Worm (Caenorhabditis elegans) whole organism, mixed stage, embryonic: ENCODE data around the gene sqv-8.

Source experiments
- bed-3 ChIP-seq: fragments of 200-800 bp; sonication (Bioruptor generic); optimal IDR thresholded peaks from 3 replicates; lab custom pipeline; 2018; ENCODE audit warnings: mild to moderate bottlenecking, missing genetic modification characterization, moderate library complexity, missing compliant biosample characterization
- blmp-1 ChIP-seq: fragments of 150-350 bp; optimal IDR thresholded peaks from 2 replicates; lab custom pipeline; 2014; ENCODE audit warnings: missing biosample characterization, missing genetic modification characterization
- ceh-83 ChIP-seq: fragments of 200-800 bp; sonication (Bioruptor generic); optimal IDR thresholded peaks from 2 replicates; lab custom pipeline; 2018; ENCODE audit warnings: mild to moderate bottlenecking, missing genetic modification characterization, missing compliant biosample characterization
- ces-1 ChIP-seq: fragments of 150-350 bp; optimal IDR thresholded peaks from 2 replicates; lab custom pipeline; 2014; ENCODE audit warnings: missing biosample characterization, missing genetic modification reagents, missing genetic modification characterization
- cnd-1 ChIP-seq: fragments of 200-800 bp; sonication (Bioruptor generic); optimal IDR thresholded peaks from 2 replicates; lab custom pipeline; 2018; ENCODE audit warnings: mild to moderate bottlenecking, missing genetic modification characterization, missing compliant biosample characterization
- drap-1 ChIP-seq: fragments of 200-800 bp; sonication (Bioruptor generic); optimal IDR thresholded peaks from 3 replicates; lab custom pipeline; 2018; ENCODE audit warnings: mild to moderate bottlenecking, missing genetic modification characterization, missing compliant biosample characterization
- elt-1 ChIP-seq: sonication (generic microtip); optimal IDR thresholded peaks from 2 replicates; lab custom pipeline; 2017; ENCODE audit warnings: missing genetic modification characterization, mild to moderate bottlenecking, missing compliant biosample characterization, antibody characterized with exemption, moderate library complexity, borderline replicate concordance; ENCODE audit not compliant: insufficient read depth
- elt-3 ChIP-seq: fragments of 150-350 bp; optimal IDR thresholded peaks from 2 replicates; lab custom pipeline; 2014; ENCODE audit warnings: missing biosample characterization, missing genetic modification characterization
- ham-2 ChIP-seq: fragments of 200-800 bp; sonication (Bioruptor generic); optimal IDR thresholded peaks from 2 replicates; lab custom pipeline; 2018; ENCODE audit warnings: mild to moderate bottlenecking, missing genetic modification characterization, missing compliant biosample characterization
- hlh-1 ChIP-seq: fragments of 150-350 bp; optimal IDR thresholded peaks from 2 replicates; lab custom pipeline; 2014; ENCODE audit warnings: missing biosample characterization, missing genetic modification reagents, missing genetic modification characterization
- lin-13 ChIP-seq: fragments of 150-350 bp; optimal IDR thresholded peaks from 2 replicates; lab custom pipeline; 2014; ENCODE audit warnings: missing biosample characterization, missing genetic modification characterization
- lin-32 ChIP-seq: fragments of 200-800 bp; sonication (Bioruptor generic); optimal IDR thresholded peaks from 2 replicates; lab custom pipeline; 2018; ENCODE audit warnings: mild to moderate bottlenecking, missing genetic modification characterization, missing compliant biosample characterization
- lsy-2 ChIP-seq: fragments of 150-350 bp; optimal IDR thresholded peaks from 2 replicates; lab custom pipeline; 2014; ENCODE audit warnings: missing biosample characterization, missing genetic modification characterization
- mab-5 ChIP-seq: fragments of 150-350 bp; optimal IDR thresholded peaks from 2 replicates; lab custom pipeline; 2014; ENCODE audit warnings: missing biosample characterization, missing genetic modification characterization
- mep-1 ChIP-seq: fragments of 150-350 bp; optimal IDR thresholded peaks from 2 replicates; lab custom pipeline; 2017; ENCODE audit warnings: missing biosample characterization, missing genetic modification reagents, missing genetic modification characterization, inconsistent platforms
- nhr-237 ChIP-seq: fragments of 150-350 bp; optimal IDR thresholded peaks from 2 replicates; lab custom pipeline; 2014; ENCODE audit warnings: missing biosample characterization, missing genetic modification characterization
- nhr-28 ChIP-seq: fragments of 150-350 bp; optimal IDR thresholded peaks from 2 replicates; lab custom pipeline; 2014; ENCODE audit warnings: missing biosample characterization, missing genetic modification characterization
- nhr-76 ChIP-seq: sonication (generic microtip); optimal IDR thresholded peaks from 2 replicates; lab custom pipeline; 2017; ENCODE audit warnings: missing biosample characterization, missing genetic modification characterization
- pha-4 ChIP-seq: fragments of 150-350 bp; optimal IDR thresholded peaks from 2 replicates; lab custom pipeline; 2018; ENCODE audit warnings: missing biosample characterization, missing genetic modification reagents, missing genetic modification characterization
- sem-2 ChIP-seq: fragments of 200-800 bp; sonication (Bioruptor generic); optimal IDR thresholded peaks from 2 replicates; lab custom pipeline; 2018; ENCODE audit warnings: mild to moderate bottlenecking, missing genetic modification characterization, missing compliant biosample characterization
- snpc-4 ChIP-seq: fragments of 150-350 bp; optimal IDR thresholded peaks from 2 replicates; lab custom pipeline; 2014; ENCODE audit warnings: missing biosample characterization, missing genetic modification characterization
- tbx-8 ChIP-seq: fragments of 200-800 bp; sonication (Bioruptor generic); optimal IDR thresholded peaks from 2 replicates; lab custom pipeline; 2018; ENCODE audit warnings: mild to moderate bottlenecking, missing genetic modification characterization, moderate library complexity, missing compliant biosample characterization
- unc-120 ChIP-seq: sonication (generic microtip); optimal IDR thresholded peaks from 2 replicates; lab custom pipeline; 2017; ENCODE audit warnings: missing genetic modification characterization, missing compliant biosample characterization; ENCODE audit not compliant: poor library complexity, severe bottlenecking
- unc-39 ChIP-seq: fragments of 150-350 bp; optimal IDR thresholded peaks from 2 replicates; lab custom pipeline; 2014; ENCODE audit warnings: missing biosample characterization, missing genetic modification characterization
- unc-62 ChIP-seq: fragments of 150-350 bp; optimal IDR thresholded peaks from 2 replicates; lab custom pipeline; 2014; ENCODE audit warnings: missing biosample characterization, missing genetic modification reagents, missing genetic modification characterization
- zip-8 ChIP-seq: fragments of 150-350 bp; optimal IDR thresholded peaks from 2 replicates; lab custom pipeline; 2014; ENCODE audit warnings: missing biosample characterization, missing genetic modification characterization
- ztf-11 ChIP-seq: fragments of 150-350 bp; optimal IDR thresholded peaks from 2 replicates; lab custom pipeline; 2014; ENCODE audit warnings: missing biosample characterization, missing genetic modification characterization

The sqv-8 gene

DNA sequence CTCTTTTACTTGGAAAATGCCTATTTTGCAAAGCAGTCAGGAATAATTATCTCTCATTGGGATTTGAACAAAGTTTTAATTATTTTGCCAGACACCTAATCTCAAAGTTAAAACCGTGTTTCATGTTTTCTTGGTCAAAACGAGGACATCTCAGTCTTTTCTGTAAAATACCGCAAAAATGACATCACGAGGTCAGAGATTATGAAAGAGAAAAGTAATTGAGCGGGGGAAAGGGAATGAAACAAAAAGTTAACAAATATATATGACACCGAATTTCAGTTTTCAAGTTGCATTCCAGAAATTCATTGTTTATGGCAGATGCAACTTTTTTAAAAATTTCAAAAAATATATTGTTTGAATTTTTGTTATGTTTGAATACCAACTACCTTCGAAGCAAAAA lies 44.2 kb upstream of the sqv-8 start:
- TF ChIP-seq nhr-28 (tag; lab: Kevin White, UChicago) = no peak
- TF ChIP-seq lin-32 (GFP tag; lab: Kevin White, UChicago) = no peak
- TF ChIP-seq unc-39 (tag; lab: Kevin White, UChicago) = no peak
- no peak for TF ChIP-seq nhr-76 (tag; lab: Kevin White, UChicago)
- no peak for TF ChIP-seq drap-1 (GFP tag; lab: Kevin White, UChicago)
- TF ChIP-seq cnd-1 (tag; lab: Kevin White, UChicago) = no peak
- no peak for TF ChIP-seq nhr-237 (tag; lab: Kevin White, UChicago)
- no peak for TF ChIP-seq bed-3 (GFP tag; lab: Kevin White, UChicago)
- no peak for TF ChIP-seq unc-120 (tag; lab: Kevin White, UChicago)

ce11 chrII:9603419-9603818 lies 43.4 kb upstream of the sqv-8 start:
- TF ChIP-seq pha-4 (tag; lab: Kevin White, UChicago) = peak; percentile 68
- peak; percentile 34 for TF ChIP-seq lsy-2 (tag; lab: Kevin White, UChicago)
- TF ChIP-seq nhr-76 (tag; lab: Kevin White, UChicago) = no peak
- TF ChIP-seq unc-120 (tag; lab: Kevin White, UChicago) = peak; percentile 75
- no peak for TF ChIP-seq elt-3 (tag; lab: Kevin White, UChicago)
- peak; percentile 80 for TF ChIP-seq unc-62 (GFP tag; lab: Kevin White, UChicago)
- no peak for TF ChIP-seq ceh-83
- TF ChIP-seq nhr-237 (tag; lab: Kevin White, UChicago) = peak; percentile 80
- TF ChIP-seq mep-1 (tag; lab: Kevin White, UChicago) = peak; percentile 32
- TF ChIP-seq hlh-1 (tag; lab: Kevin White, UChicago) = peak; percentile 65
- TF ChIP-seq zip-8 = no peak
- no peak for TF ChIP-seq blmp-1 (tag; lab: Kevin White, UChicago)
- peak; percentile 3 for TF ChIP-seq mab-5 (tag; lab: Kevin White, UChicago)
- peak; percentile 28 for TF ChIP-seq nhr-28 (tag; lab: Kevin White, UChicago)

- no peak for TF ChIP-seq nhr-76 (tag; lab: Kevin White, UChicago)
- no peak for TF ChIP-seq nhr-237 (tag; lab: Kevin White, UChicago)
- TF ChIP-seq nhr-28 (tag; lab: Kevin White, UChicago) = no peak
- no peak for TF ChIP-seq lsy-2 (tag; lab: Kevin White, UChicago)
- TF ChIP-seq ztf-11 (tag; lab: Kevin White, UChicago) = no peak
- TF ChIP-seq unc-62 (GFP tag; lab: Kevin White, UChicago) = no peak
- no peak for TF ChIP-seq blmp-1 (tag; lab: Kevin White, UChicago)
- TF ChIP-seq mab-5 (tag; lab: Kevin White, UChicago) = no peak
- no peak for TF ChIP-seq unc-39 (tag; lab: Kevin White, UChicago)
- TF ChIP-seq sem-2 (GFP tag; lab: Kevin White, UChicago) = no peak
Measured at ce11 chrII:9604063-9604462, 42.7 kb upstream of the sqv-8 start.

DNA sequence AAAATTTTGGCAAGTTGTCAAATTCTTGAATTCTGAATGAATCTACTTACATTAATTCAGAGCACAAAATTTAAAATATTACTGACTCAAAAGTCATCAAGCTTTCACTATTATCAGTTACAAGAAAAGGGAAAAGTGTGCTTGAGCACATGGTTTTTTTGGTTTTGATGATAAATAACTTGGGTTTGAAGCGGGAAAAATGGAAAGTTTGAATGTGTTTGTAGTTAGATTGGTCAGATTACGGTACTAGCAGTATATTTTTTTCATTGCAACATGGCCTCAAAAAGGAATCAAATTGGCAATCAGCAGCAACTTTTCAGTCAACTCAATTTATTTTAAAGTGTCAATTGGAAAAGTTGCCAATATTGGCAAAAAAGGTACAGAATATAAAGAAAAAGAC lies 42.1 kb upstream of the sqv-8 start:
- no peak for TF ChIP-seq cnd-1 (tag; lab: Kevin White, UChicago)
- no peak for TF ChIP-seq ces-1 (GFP tag; lab: Kevin White, UChicago)
- no peak for TF ChIP-seq snpc-4 (tag; lab: Kevin White, UChicago)
- no peak for TF ChIP-seq blmp-1 (tag; lab: Kevin White, UChicago)
- TF ChIP-seq ham-2 (GFP tag; lab: Kevin White, UChicago) = no peak
- TF ChIP-seq drap-1 (GFP tag; lab: Kevin White, UChicago) = no peak
- TF ChIP-seq ceh-83 = no peak
- no peak for TF ChIP-seq nhr-237 (tag; lab: Kevin White, UChicago)
- no peak for TF ChIP-seq elt-3 (tag; lab: Kevin White, UChicago)
- TF ChIP-seq lin-13 (tag; lab: Kevin White, UChicago) = no peak
- TF ChIP-seq pha-4 (tag; lab: Kevin White, UChicago) = no peak
- TF ChIP-seq tbx-8 (GFP tag; lab: Kevin White, UChicago) = no peak

- TF ChIP-seq pha-4 (tag; lab: Kevin White, UChicago) (peak; percentile 10), sem-2 (GFP tag; lab: Kevin White, UChicago) (no peak)
Measured at ce11 chrII:9605336-9605735, 41.4 kb upstream of the sqv-8 start, which contains the start of gene nhr-19. nhr-19 (minus strand) TSS chrII:9605526.

ce11 chrII:9605954-9606353 lies 40.8 kb upstream of the sqv-8 start:
- TF ChIP-seq elt-1 (tag; lab: Kevin White, UChicago) (peak; percentile 37), unc-62 (GFP tag; lab: Kevin White, UChicago) (no peak)
- TF ChIP-seq, all 35 proteins: peak for 1
